Fruit fly (Drosophila melanogaster): ENCODE data around the gene MICU1.

dm6 chr2L:7175786-7176185, 6.2 kb upstream of the MICU1 start:
- TF ChIP-seq pdm3 (GFP tag; optimal IDR thresholded peaks at IDR 0.05) (no peak), Blimp-1 (GFP tag; optimal IDR thresholded peaks at IDR 0.05) (no peak)
